Fruit fly (Drosophila melanogaster) whole organism, prepupa: ENCODE data around the gene Gr10a.

ENCODE experiments used
- CG6163 ChIP-seq: fragments of 200-800 bp; sonication (Bioruptor generic); IDR thresholded peaks from 3 replicates; pipeline ENCODE4 v1.3.6; 2022; ENCODE audit warnings: missing biosample characterization, missing genetic modification characterization
- Eip75B ChIP-seq: fragments of 200-800 bp; sonication (Bioruptor generic); optimal IDR thresholded peaks from 3 replicates; lab custom pipeline; 2016; ENCODE audit warnings: missing biosample characterization, missing genetic modification characterization
- Sox15 ChIP-seq: fragments of 200-800 bp; sonication (Bioruptor generic); optimal IDR thresholded peaks from 3 replicates; lab custom pipeline; 2016; ENCODE audit warnings: missing biosample characterization, missing genetic modification characterization

DNA sequence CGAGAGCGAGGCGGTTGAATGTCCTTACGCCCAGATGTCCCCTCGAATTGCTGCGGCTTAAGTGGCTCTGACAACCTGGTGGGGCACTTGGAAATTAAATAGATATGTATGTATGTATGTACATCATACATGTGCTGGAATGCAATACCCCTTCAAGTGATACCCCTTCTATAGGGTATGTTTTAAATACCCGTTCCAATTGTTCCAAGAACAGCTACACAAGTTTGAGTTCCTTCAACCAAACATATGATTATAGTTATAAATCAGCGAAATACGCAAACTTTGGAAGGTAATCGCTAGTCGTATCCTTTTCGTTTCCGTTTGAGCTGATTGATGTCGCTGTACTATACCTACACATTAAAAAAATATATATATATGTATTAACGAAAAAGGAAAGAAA, 33.7 kb downstream of the Gr10a start:
- no peak for TF ChIP-seq Sox15
- TF ChIP-seq CG6163, result no peak
- TF ChIP-seq Eip75B, result no peak
